Worm (Caenorhabditis elegans) whole organism, late embryonic: Measurements from ENCODE around the gene D2024.4.

Experiments used
- C38D4.7 ChIP-seq: fragments of 200-800 bp; sonication (Bioruptor generic); optimal IDR thresholded peaks from 2 replicates; lab custom pipeline; 2018; ENCODE audit warnings: mild to moderate bottlenecking, missing genetic modification characterization, moderate library complexity, missing compliant biosample characterization
- ceh-9 ChIP-seq: sonication (generic microtip); optimal IDR thresholded peaks from 2 replicates; lab custom pipeline; 2016; ENCODE audit warnings: mild to moderate bottlenecking, missing genetic modification characterization, inconsistent platforms, missing compliant biosample characterization
- eyg-1 ChIP-seq: sonication (generic microtip); optimal IDR thresholded peaks from 2 replicates; lab custom pipeline; 2016; ENCODE audit warnings: missing genotype, missing genetic modification characterization, missing compliant biosample characterization
- hlh-30 ChIP-seq: sonication (generic microtip); optimal IDR thresholded peaks from 2 replicates; lab custom pipeline; 2017; ENCODE audit warnings: antibody characterized with exemption, missing genetic modification characterization, missing compliant biosample characterization; ENCODE audit not compliant: insufficient read depth
- hlh-6 ChIP-seq: sonication (generic microtip); optimal IDR thresholded peaks from 2 replicates; lab custom pipeline; 2016; ENCODE audit warnings: missing genotype, missing genetic modification characterization, missing compliant biosample characterization

DNA sequence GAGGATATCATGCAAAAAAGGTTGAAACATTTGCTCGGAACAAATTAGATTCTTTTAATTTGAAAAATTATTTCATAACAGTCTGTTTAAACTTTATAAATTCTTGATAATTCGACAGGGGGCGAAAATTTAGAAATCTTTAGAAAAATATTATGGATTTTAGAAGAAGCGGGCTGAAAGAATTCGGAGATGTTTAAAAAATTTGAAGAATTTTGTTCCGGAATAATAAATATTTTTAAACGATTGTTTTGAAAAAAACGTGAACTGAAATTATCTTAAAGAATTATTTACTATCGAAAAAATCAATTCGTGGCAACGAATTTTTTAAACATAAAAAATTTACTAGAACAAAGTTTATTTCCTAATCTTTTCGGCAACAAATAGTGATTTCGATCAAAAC is 27.3 kb upstream of the D2024.4 start, which contains the start of gene R13A1.3:
- TF ChIP-seq C38D4.7 (GFP tag; lab: Kevin White, UChicago) (no peak), eyg-1 (tag; lab: Kevin White, UChicago) (no peak), ceh-9 (tag; lab: Kevin White, UChicago) (no peak), hlh-30 (no peak), hlh-6 (tag; lab: Kevin White, UChicago) (no peak)
